Fruit fly (Drosophila melanogaster) whole organism: ENCODE results near the gene CG31102.

Experiments used
- CG8478 ChIP-seq: fragments of >200 bp; optimal IDR thresholded peaks from 2 replicates; lab custom pipeline; 2018; ENCODE audit warnings: inconsistent platforms
- Dll ChIP-seq: fragments of >200 bp; optimal IDR thresholded peaks from 2 replicates; lab custom pipeline; 2017
- EcR ChIP-seq, 2 experiments: fragments of >200 bp; optimal IDR thresholded peaks; 2 replicates each; lab custom pipeline; 2017; ENCODE audit warnings: missing biosample characterization in 2 of 2, missing genetic modification characterization in 2 of 2, missing genetic modification reagents in 2 of 2
- pan ChIP-seq: fragments of >200 bp; optimal IDR thresholded peaks from 2 replicates; lab custom pipeline; 2017
- psq ChIP-seq: fragments of >200 bp; optimal IDR thresholded peaks from 2 replicates; lab custom pipeline; 2017
- usp ChIP-seq: fragments of >200 bp; optimal IDR thresholded peaks from 2 replicates; lab custom pipeline; 2017; ENCODE audit warnings: missing biosample characterization, missing genetic modification characterization, mixed read lengths

dm6 chr3R:25310843-25311242, 15.4 kb upstream of the CG31102 start, which contains the start of gene CG31099:
- no peak for TF ChIP-seq psq (lab: Kevin White, UChicago)
- no peak for TF ChIP-seq usp (GFP tag; lab: Kevin White, UChicago)
- TF ChIP-seq pan (lab: Kevin White, UChicago), result no peak
- TF ChIP-seq EcR (GFP tag; optimal IDR thresholded peaks at IDR 0.05; lab: Kevin White, UChicago), result no peak
- no peak for TF ChIP-seq CG8478 (lab: Kevin White, UChicago)
- TF ChIP-seq Dll (lab: Kevin White, UChicago), result no peak
